Worm (Caenorhabditis elegans) whole organism, L1 larva: ENCODE results near the gene F47B8.3.
A peak's percentile ranks its signal among the peaks of the same experiment; 100 is the strongest.

ENCODE experiments used
- C04F5.9 ChIP-seq: sonication (generic microtip); optimal IDR thresholded peaks from 2 replicates; lab custom pipeline; 2016; ENCODE audit warnings: missing genetic modification characterization, missing compliant biosample characterization
- C16A3.4 ChIP-seq: fragments of 150-350 bp; optimal IDR thresholded peaks from 2 replicates; lab custom pipeline; 2014; ENCODE audit warnings: missing biosample characterization, missing genetic modification characterization
- C34B4.2 ChIP-seq: sonication (generic microtip); optimal IDR thresholded peaks from 2 replicates; lab custom pipeline; 2017; ENCODE audit warnings: mild to moderate bottlenecking, missing genetic modification characterization, missing compliant biosample characterization
- F16B12.6 ChIP-seq: fragments of 150-350 bp; optimal IDR thresholded peaks from 2 replicates; lab custom pipeline; 2014; ENCODE audit warnings: missing biosample characterization, missing genetic modification characterization
- aha-1 ChIP-seq: fragments of 150-350 bp; optimal IDR thresholded peaks from 2 replicates; lab custom pipeline; 2014; ENCODE audit warnings: missing biosample characterization, missing genetic modification characterization
- alr-1 ChIP-seq: fragments of 200-800 bp; sonication (Bioruptor generic); optimal IDR thresholded peaks from 2 replicates; lab custom pipeline; 2018; ENCODE audit warnings: borderline replicate concordance, mild to moderate bottlenecking, missing genetic modification characterization, missing compliant biosample characterization
- blmp-1 ChIP-seq: fragments of 150-350 bp; optimal IDR thresholded peaks from 2 replicates; lab custom pipeline; 2014; ENCODE audit warnings: missing biosample characterization, missing genetic modification characterization
- ceh-82 ChIP-seq, 3 experiments: fragments of 150-350 bp in 1 of 3; sonication (generic microtip) in 2 of 3; optimal IDR thresholded peaks; 2 replicates each; lab custom pipeline; 2014 to 2017; ENCODE audit warnings: missing biosample characterization in 3 of 3, missing genetic modification characterization in 3 of 3
- ceh-88 ChIP-seq: fragments of 200-800 bp; sonication (Bioruptor generic); IDR thresholded peaks from 2 replicates; pipeline ENCODE4 v1.3.6; 2022; ENCODE audit warnings: missing genetic modification characterization, missing compliant biosample characterization
- dpl-1 ChIP-seq, 3 experiments: fragments of 150-350 bp in 2 of 3; sonication (generic microtip) in 1 of 3; optimal IDR thresholded peaks; 2 replicates each; lab custom pipeline; 2014 to 2017; ENCODE audit warnings: missing biosample characterization in 3 of 3, missing genetic modification characterization in 3 of 3, missing genetic modification reagents in 3 of 3
- efl-3 ChIP-seq: fragments of 200-800 bp; sonication (Bioruptor generic); optimal IDR thresholded peaks from 2 replicates; lab custom pipeline; 2018; ENCODE audit warnings: mild to moderate bottlenecking, missing genetic modification characterization, missing compliant biosample characterization
- egl-13 ChIP-seq: sonication (generic microtip); optimal IDR thresholded peaks from 2 replicates; lab custom pipeline; 2016; ENCODE audit warnings: missing genotype, missing genetic modification reagents, missing genetic modification characterization, missing compliant biosample characterization
- egl-27 ChIP-seq, 2 experiments: fragments of 150-350 bp in 1 of 2; sonication (generic microtip); optimal IDR thresholded peaks; 3 replicates each; lab custom pipeline; 2017 to 2018; ENCODE audit warnings: missing biosample characterization in 2 of 2, missing genetic modification characterization in 2 of 2, missing genetic modification reagents in 2 of 2
- elt-3 ChIP-seq, 6 experiments: fragments of 150-350 bp in 1 of 6; sonication (generic microtip); optimal IDR thresholded peaks; 2 replicates each; lab custom pipeline; 2017 to 2018; ENCODE audit warnings: missing biosample characterization in 6 of 6, missing genetic modification characterization in 6 of 6, inconsistent platforms in 1 of 6
- fkh-4 ChIP-seq: sonication (generic microtip); optimal IDR thresholded peaks from 2 replicates; lab custom pipeline; 2016; ENCODE audit warnings: missing compliant biosample characterization, missing genetic modification characterization, borderline replicate concordance
- fkh-8 ChIP-seq: sonication (generic microtip); optimal IDR thresholded peaks from 2 replicates; lab custom pipeline; 2016; ENCODE audit warnings: mild to moderate bottlenecking, missing genetic modification characterization, missing compliant biosample characterization
- hlh-17 ChIP-seq: fragments of 200-800 bp; sonication (Bioruptor generic); optimal IDR thresholded peaks from 2 replicates; lab custom pipeline; 2018; ENCODE audit warnings: missing genetic modification characterization, mild to moderate bottlenecking, missing compliant biosample characterization, moderate library complexity, borderline replicate concordance
- lin-14 ChIP-seq: fragments of 200-800 bp; sonication (Bioruptor generic); optimal IDR thresholded peaks from 2 replicates; lab custom pipeline; 2018; ENCODE audit warnings: mild to moderate bottlenecking, missing genetic modification characterization, moderate library complexity, missing compliant biosample characterization
- lin-35 ChIP-seq, 2 experiments: fragments of 150-350 bp; optimal IDR thresholded peaks; 2 replicates each; lab custom pipeline; 2014; ENCODE audit warnings: missing biosample characterization in 2 of 2, missing genetic modification characterization in 2 of 2, missing genetic modification reagents in 2 of 2
- lir-3 ChIP-seq: sonication (generic microtip); optimal IDR thresholded peaks from 2 replicates; lab custom pipeline; 2016; ENCODE audit warnings: mild to moderate bottlenecking, missing genetic modification characterization, moderate library complexity, missing compliant biosample characterization; ENCODE audit not compliant: poor library complexity
- lsy-2 ChIP-seq, 2 experiments: fragments of 150-350 bp; optimal IDR thresholded peaks; 2 replicates each; lab custom pipeline; 2014; ENCODE audit warnings: missing biosample characterization in 2 of 2, missing genetic modification characterization in 2 of 2
- mab-9 ChIP-seq: fragments of 200-800 bp; sonication (Bioruptor generic); IDR thresholded peaks from 2 replicates; pipeline ENCODE4 v1.3.6; 2022; ENCODE audit warnings: missing genetic modification reagents, missing genetic modification characterization, missing compliant biosample characterization
- mdl-1 ChIP-seq, 2 experiments: fragments of 150-350 bp; optimal IDR thresholded peaks; 2 replicates each; lab custom pipeline; 2014 to 2017; ENCODE audit warnings: missing biosample characterization in 2 of 2, missing genetic modification characterization in 2 of 2, inconsistent platforms in 1 of 2
- mep-1 ChIP-seq: fragments of 150-350 bp; optimal IDR thresholded peaks from 2 replicates; lab custom pipeline; 2014; ENCODE audit warnings: missing biosample characterization, missing genetic modification characterization
- nhr-11 ChIP-seq: fragments of 150-350 bp; optimal IDR thresholded peaks from 2 replicates; lab custom pipeline; 2014; ENCODE audit warnings: missing biosample characterization, missing genetic modification characterization
- nhr-19 ChIP-seq: fragments of 200-800 bp; sonication (Bioruptor generic); conservative IDR thresholded peaks from 2 replicates; pipeline ENCODE4 v1.3.6; 2022; ENCODE audit warnings: missing genetic modification characterization, missing compliant biosample characterization
- nhr-20 ChIP-seq: sonication (generic microtip); optimal IDR thresholded peaks from 2 replicates; lab custom pipeline; 2016; ENCODE audit warnings: mild to moderate bottlenecking, missing genetic modification characterization, missing compliant biosample characterization
- nhr-237 ChIP-seq: fragments of 150-350 bp; optimal IDR thresholded peaks from 2 replicates; lab custom pipeline; 2014; ENCODE audit warnings: missing biosample characterization, missing genetic modification characterization
- nhr-28 ChIP-seq: fragments of 150-350 bp; optimal IDR thresholded peaks from 2 replicates; lab custom pipeline; 2014; ENCODE audit warnings: missing biosample characterization, missing genetic modification characterization
- nhr-71 ChIP-seq: sonication (generic microtip); optimal IDR thresholded peaks from 2 replicates; lab custom pipeline; 2016; ENCODE audit warnings: mild to moderate bottlenecking, missing genetic modification characterization, moderate library complexity, missing compliant biosample characterization
- nhr-77 ChIP-seq: fragments of 150-350 bp; optimal IDR thresholded peaks from 2 replicates; lab custom pipeline; 2014; ENCODE audit warnings: missing biosample characterization, missing genetic modification characterization
- pax-3 ChIP-seq: fragments of 200-800 bp; sonication (Bioruptor generic); optimal IDR thresholded peaks from 2 replicates; lab custom pipeline; 2018; ENCODE audit warnings: mild to moderate bottlenecking, missing genetic modification characterization, moderate library complexity, missing compliant biosample characterization
- pqm-1 ChIP-seq: sonication (generic microtip); optimal IDR thresholded peaks from 3 replicates; lab custom pipeline; 2017; ENCODE audit warnings: missing biosample characterization, missing genetic modification characterization
- rnt-1 ChIP-seq: sonication (generic microtip); optimal IDR thresholded peaks from 2 replicates; lab custom pipeline; 2016; ENCODE audit warnings: mild to moderate bottlenecking, missing genetic modification characterization, moderate library complexity, missing compliant biosample characterization
- skn-1 ChIP-seq: fragments of 150-350 bp; optimal IDR thresholded peaks from 2 replicates; lab custom pipeline; 2014; ENCODE audit warnings: missing biosample characterization, missing genetic modification characterization
- snpc-4 ChIP-seq: fragments of 150-350 bp; optimal IDR thresholded peaks from 2 replicates; lab custom pipeline; 2014; ENCODE audit warnings: missing biosample characterization, missing genetic modification characterization
- snu-23 ChIP-seq: sonication (generic microtip); optimal IDR thresholded peaks from 2 replicates; lab custom pipeline; 2016; ENCODE audit warnings: missing genetic modification characterization, missing compliant biosample characterization
- sox-4 ChIP-seq: sonication (generic microtip); optimal IDR thresholded peaks from 2 replicates; lab custom pipeline; 2016; ENCODE audit warnings: missing genetic modification characterization, missing compliant biosample characterization
- sptf-1 ChIP-seq: fragments of 150-350 bp; optimal IDR thresholded peaks from 2 replicates; lab custom pipeline; 2014; ENCODE audit warnings: missing biosample characterization, missing genetic modification characterization
- sup-37 ChIP-seq: fragments of 200-800 bp; sonication (Bioruptor generic); optimal IDR thresholded peaks from 2 replicates; lab custom pipeline; 2018; ENCODE audit warnings: mild to moderate bottlenecking, missing genetic modification characterization, missing compliant biosample characterization
- swsn-7 ChIP-seq: sonication (generic microtip); optimal IDR thresholded peaks from 2 replicates; lab custom pipeline; 2016; ENCODE audit warnings: missing genetic modification characterization, missing compliant biosample characterization
- unc-130 ChIP-seq: fragments of 150-350 bp; optimal IDR thresholded peaks from 2 replicates; lab custom pipeline; 2017; ENCODE audit warnings: missing biosample characterization, missing genetic modification characterization, inconsistent platforms
- unc-30 ChIP-seq: sonication (generic microtip); optimal IDR thresholded peaks from 2 replicates; lab custom pipeline; 2017; ENCODE audit warnings: missing biosample characterization, missing genetic modification characterization
- unc-98 ChIP-seq: fragments of 200-800 bp; sonication (Bioruptor generic); IDR thresholded peaks from 2 replicates; pipeline ENCODE4 v1.3.6; 2022; ENCODE audit warnings: missing genetic modification characterization, missing compliant biosample characterization
- xbp-1 ChIP-seq: sonication (generic microtip); optimal IDR thresholded peaks from 2 replicates; lab custom pipeline; 2016; ENCODE audit warnings: missing genetic modification characterization, missing compliant biosample characterization
- zip-4 ChIP-seq: fragments of 200-800 bp; sonication (Bioruptor generic); optimal IDR thresholded peaks from 2 replicates; lab custom pipeline; 2018; ENCODE audit warnings: mild to moderate bottlenecking, missing genetic modification characterization, moderate library complexity, missing compliant biosample characterization
- ztf-4 ChIP-seq: fragments of 150-350 bp; optimal IDR thresholded peaks from 2 replicates; lab custom pipeline; 2014; ENCODE audit warnings: missing biosample characterization, missing genetic modification characterization

Gene F47B8.3

ce11 chrV:14350949-14351348, 28.1 kb upstream of the F47B8.3 start (continued):
- peak; percentile 67 for TF ChIP-seq egl-13 (tag; lab: Kevin White, UChicago)
- TF ChIP-seq, all 84 proteins: peak for 46

- TF ChIP-seq aha-1 (tag; lab: Kevin White, UChicago) (no peak), fkh-8 (no peak), blmp-1 (tag; lab: Kevin White, UChicago) (peak; percentile 44), F16B12.6 (tag; lab: Kevin White, UChicago) (no peak), elt-3 (tag; optimal IDR thresholded peaks at IDR 0.05; lab: Kevin White, UChicago) (no peak), lir-3 (no peak), skn-1 (no peak), ceh-82 (tag; optimal IDR thresholded peaks at IDR 0.05; lab: Kevin White, UChicago) (no peak), lin-35 (GFP tag; optimal IDR thresholded peaks at IDR 0.05; lab: Kevin White, UChicago) (peak in 1 of 2 experiments; percentile 35), mab-9 (no peak), unc-30 (tag; lab: Kevin White, UChicago) (no peak)
These were observed 27.7 kb upstream of the F47B8.3 start for ce11 chrV:14350498-14350897.

- TF ChIP-seq C04F5.9 (tag; lab: Kevin White, UChicago) (peak; percentile 80), nhr-77 (peak; percentile 92), ceh-88 (GFP tag; lab: Robert Waterston, UW) (peak; percentile 84), nhr-19 (peak; percentile 96), lin-35 (GFP tag; optimal IDR thresholded peaks at IDR 0.05; lab: Kevin White, UChicago) (peak; percentile 87 to 88), C34B4.2 (tag; lab: Kevin White, UChicago) (no peak), unc-98 (GFP tag; lab: Robert Waterston, UW) (peak; percentile 44; the same call in 1 of the 2 replicates), nhr-20 (tag; lab: Kevin White, UChicago) (peak; percentile 97), nhr-11 (tag; lab: Kevin White, UChicago) (peak; percentile 75), xbp-1 (tag; lab: Kevin White, UChicago) (peak; percentile 93), snu-23 (GFP tag; lab: Kevin White, UChicago) (peak; percentile 97), unc-130 (peak; percentile 66), sup-37 (GFP tag; lab: Kevin White, UChicago) (peak; percentile 33), efl-3 (GFP tag; lab: Kevin White, UChicago) (peak; percentile 31), sox-4 (peak; percentile 89), blmp-1 (tag; lab: Kevin White, UChicago) (peak; percentile 91), egl-27 (tag; optimal IDR thresholded peaks at IDR 0.05; lab: Kevin White, UChicago) (peak in 1 of 2 experiments; percentile 56), F16B12.6 (tag; lab: Kevin White, UChicago) (peak; percentile 56), nhr-237 (tag; lab: Kevin White, UChicago) (peak; percentile 60), lsy-2 (tag; optimal IDR thresholded peaks at IDR 0.05; lab: Kevin White, UChicago) (peak; percentile 93 to 96), lin-14 (GFP tag; lab: Kevin White, UChicago) (peak; percentile 96), pqm-1 (no peak), mep-1 (peak; percentile 94), ceh-82 (tag; optimal IDR thresholded peaks at IDR 0.05; lab: Kevin White, UChicago) (peak; percentile 84 to 95 (median 94)), C16A3.4 (tag; lab: Kevin White, UChicago) (peak; percentile 98), nhr-28 (tag; lab: Kevin White, UChicago) (no peak), zip-4 (GFP tag; lab: Kevin White, UChicago) (peak; percentile 66), snpc-4 (tag; lab: Kevin White, UChicago) (peak; percentile 89), hlh-17 (GFP tag; lab: Kevin White, UChicago) (no peak), swsn-7 (tag; lab: Kevin White, UChicago) (peak; percentile 95), pax-3 (peak; percentile 99), mdl-1 (tag; optimal IDR thresholded peaks at IDR 0.05; lab: Kevin White, UChicago) (peak in 1 of 2 experiments; percentile 82), alr-1 (tag; lab: Kevin White, UChicago) (no peak), unc-30 (tag; lab: Kevin White, UChicago) (no peak), fkh-4 (tag; lab: Kevin White, UChicago) (peak; percentile 85), mab-9 (peak; percentile 81), dpl-1 (GFP tag; optimal IDR thresholded peaks at IDR 0.05; lab: Kevin White, UChicago) (peak; percentile 86 to 89 (median 87)), rnt-1 (peak; percentile 98), ztf-4 (tag; lab: Kevin White, UChicago) (peak; percentile 85), sptf-1 (no peak), nhr-71 (tag; lab: Kevin White, UChicago) (peak; percentile 97)
These were observed 24.5 kb upstream of the F47B8.3 start, which contains the start of gene cept-2 for ce11 chrV:14347234-14347826. Gene cept-2 (plus strand): TSS chrV:14347766.
